Fruit fly (Drosophila melanogaster) whole organism, embryonic: Measurements from ENCODE around the gene CG2681.
A peak's percentile ranks its signal among the peaks of the same experiment; 100 is the strongest.

ENCODE experiments used
- Adf1 ChIP-seq: fragments of 200-800 bp; sonication (Bioruptor generic); IDR thresholded peaks from 2 replicates; pipeline ENCODE4 v1.3.6; 2022; ENCODE audit warnings: missing biosample characterization, missing genetic modification characterization
- BEAF-32 ChIP-seq: fragments of 200-800 bp; sonication (Bioruptor generic); optimal IDR thresholded peaks from 3 replicates; lab custom pipeline; 2017; ENCODE audit warnings: missing biosample characterization, missing genetic modification characterization, mild to moderate bottlenecking, moderate library complexity, missing genetic modification reagents
- CG10267 ChIP-seq: fragments of 200-800 bp; sonication (Bioruptor generic); optimal IDR thresholded peaks from 2 replicates; lab custom pipeline; 2018; ENCODE audit warnings: missing biosample characterization, mild to moderate bottlenecking, missing genetic modification characterization, moderate library complexity
- CG10565 ChIP-seq: fragments of 200-800 bp; sonication (Bioruptor generic); optimal IDR thresholded peaks from 3 replicates; lab custom pipeline; 2016; ENCODE audit warnings: missing biosample characterization, mild to moderate bottlenecking, missing genetic modification characterization
- CG11696 ChIP-seq: fragments of 200-800 bp; sonication (Bioruptor generic); IDR thresholded peaks from 2 replicates; pipeline ENCODE4 v1.3.6; 2022; ENCODE audit warnings: missing biosample characterization, missing genetic modification characterization
- CG12391 ChIP-seq: fragments of 200-800 bp; sonication (Bioruptor generic); optimal IDR thresholded peaks from 3 replicates; lab custom pipeline; 2018; ENCODE audit warnings: missing biosample characterization, mild to moderate bottlenecking, missing genetic modification characterization, moderate library complexity
- CG15269 ChIP-seq: fragments of 200-800 bp; sonication (Bioruptor generic); optimal IDR thresholded peaks from 2 replicates; lab custom pipeline; 2018; ENCODE audit warnings: missing biosample characterization, mild to moderate bottlenecking, missing genetic modification characterization, moderate library complexity
- CG15514 ChIP-seq: fragments of 200-800 bp; sonication (Bioruptor generic); optimal IDR thresholded peaks from 3 replicates; lab custom pipeline; 2017; ENCODE audit warnings: missing biosample characterization, missing genetic modification characterization, mild to moderate bottlenecking, moderate library complexity, missing genetic modification reagents
- CG16813 ChIP-seq: fragments of 200-800 bp; sonication (Bioruptor generic); IDR thresholded peaks from 3 replicates; pipeline ENCODE4 v1.3.6; 2022; ENCODE audit warnings: missing biosample characterization, missing genetic modification characterization; ENCODE audit not compliant: partially characterized antibody
- CG17186 ChIP-seq: fragments of 200-800 bp; sonication (Bioruptor generic); optimal IDR thresholded peaks from 3 replicates; lab custom pipeline; 2017; ENCODE audit warnings: missing biosample characterization, missing genetic modification reagents, missing genetic modification characterization
- CG18262 ChIP-seq: fragments of 200-800 bp; optimal IDR thresholded peaks from 3 replicates; lab custom pipeline; 2019; ENCODE audit warnings: missing biosample characterization, mild to moderate bottlenecking, missing genetic modification characterization, moderate library complexity
- CG2116 ChIP-seq: fragments of 200-800 bp; sonication (Bioruptor generic); optimal IDR thresholded peaks from 3 replicates; lab custom pipeline; 2018; ENCODE audit warnings: missing biosample characterization, mild to moderate bottlenecking, missing genetic modification characterization
- CG2712 ChIP-seq: fragments of 200-800 bp; optimal IDR thresholded peaks from 3 replicates; lab custom pipeline; 2019; ENCODE audit warnings: missing biosample characterization, mild to moderate bottlenecking, missing genetic modification characterization, moderate library complexity
- CG3163 ChIP-seq: fragments of 200-800 bp; sonication (Bioruptor generic); optimal IDR thresholded peaks from 3 replicates; lab custom pipeline; 2016; ENCODE audit warnings: missing biosample characterization, missing genetic modification characterization
- CG33557 ChIP-seq: fragments of 200-800 bp; sonication (Bioruptor generic); optimal IDR thresholded peaks from 2 replicates; lab custom pipeline; 2019; ENCODE audit warnings: missing biosample characterization, mild to moderate bottlenecking, missing genetic modification characterization, moderate library complexity
- CG3407 ChIP-seq: fragments of 200-800 bp; sonication (Bioruptor generic); optimal IDR thresholded peaks from 2 replicates; lab custom pipeline; 2018; ENCODE audit warnings: missing biosample characterization, mild to moderate bottlenecking, missing genetic modification characterization
- CG3995 ChIP-seq: fragments of 200-800 bp; sonication (Bioruptor generic); optimal IDR thresholded peaks from 3 replicates; lab custom pipeline; 2016; ENCODE audit warnings: missing biosample characterization, missing genetic modification characterization
- CG42726 ChIP-seq: fragments of 200-800 bp; sonication (Bioruptor generic); IDR thresholded peaks from 2 replicates; pipeline ENCODE4 v1.3.6; 2022; ENCODE audit warnings: missing biosample characterization, missing genetic modification characterization; ENCODE audit not compliant: partially characterized antibody
- CG6175 ChIP-seq: fragments of 200-800 bp; sonication (Bioruptor generic); IDR thresholded peaks from 3 replicates; pipeline ENCODE4 v1.3.6; 2022; ENCODE audit warnings: missing biosample characterization, missing genetic modification characterization
- CG6654 ChIP-seq: fragments of 200-800 bp; sonication (Bioruptor generic); optimal IDR thresholded peaks from 2 replicates; lab custom pipeline; 2017; ENCODE audit warnings: missing biosample characterization, mild to moderate bottlenecking, missing genetic modification characterization
- CG6765 ChIP-seq: fragments of 200-800 bp; sonication (Bioruptor generic); optimal IDR thresholded peaks from 3 replicates; lab custom pipeline; 2017; ENCODE audit warnings: missing biosample characterization, mild to moderate bottlenecking, missing genetic modification characterization
- CG8478 ChIP-seq: fragments of >200 bp; optimal IDR thresholded peaks from 2 replicates; lab custom pipeline; 2018
- CG9215 ChIP-seq: fragments of 200-800 bp; sonication (Bioruptor generic); IDR thresholded peaks from 2 replicates; pipeline ENCODE4 v1.3.6; 2022; ENCODE audit warnings: missing biosample characterization, missing genetic modification characterization
- Chrac-16 ChIP-seq: fragments of 200-800 bp; sonication (Bioruptor generic); optimal IDR thresholded peaks from 3 replicates; lab custom pipeline; 2016; ENCODE audit warnings: missing biosample characterization, missing genetic modification characterization
- E2f2 ChIP-seq: fragments of 200-800 bp; sonication (Bioruptor generic); IDR thresholded peaks from 2 replicates; pipeline ENCODE4 v1.3.6; 2022; ENCODE audit warnings: missing biosample characterization, missing genetic modification characterization
- HLHmδ ChIP-seq: fragments of 200-800 bp; sonication (Bioruptor generic); optimal IDR thresholded peaks from 2 replicates; lab custom pipeline; 2018; ENCODE audit warnings: missing biosample characterization, mild to moderate bottlenecking, missing genetic modification characterization, moderate library complexity
- MESR4 ChIP-seq: fragments of 200-800 bp; sonication (Bioruptor generic); optimal IDR thresholded peaks from 2 replicates; lab custom pipeline; 2018; ENCODE audit warnings: missing biosample characterization, mild to moderate bottlenecking, missing genetic modification characterization, moderate library complexity
- Meics ChIP-seq: fragments of 200-800 bp; sonication (Bioruptor generic); optimal IDR thresholded peaks from 2 replicates; lab custom pipeline; 2017; ENCODE audit warnings: missing biosample characterization, mild to moderate bottlenecking, missing genetic modification characterization
- Mes4 ChIP-seq: fragments of 200-800 bp; sonication (Bioruptor generic); optimal IDR thresholded peaks from 2 replicates; lab custom pipeline; 2016; ENCODE audit warnings: missing biosample characterization, missing genetic modification characterization
- Nf-YA ChIP-seq: fragments of 200-800 bp; sonication (Bioruptor generic); IDR thresholded peaks from 2 replicates; pipeline ENCODE4 v1.3.6; 2022; ENCODE audit warnings: missing biosample characterization, missing genetic modification characterization
- Opbp ChIP-seq: fragments of 200-800 bp; sonication (Bioruptor generic); IDR thresholded peaks from 3 replicates; pipeline ENCODE4 v1.3.6; 2022; ENCODE audit warnings: missing biosample characterization, missing genetic modification characterization; ENCODE audit not compliant: partially characterized antibody
- Scr ChIP-seq: fragments of 200-800 bp; sonication (Bioruptor generic); IDR thresholded peaks from 2 replicates; pipeline ENCODE4 v1.3.6; 2022; ENCODE audit warnings: missing biosample characterization, missing genetic modification characterization; ENCODE audit not compliant: partially characterized antibody
- Sry-β ChIP-seq: fragments of 200-800 bp; sonication (Bioruptor generic); optimal IDR thresholded peaks from 2 replicates; lab custom pipeline; 2018; ENCODE audit warnings: missing biosample characterization, mild to moderate bottlenecking, missing genetic modification characterization, moderate library complexity
- Sry-δ ChIP-seq: fragments of 200-800 bp; sonication (Bioruptor generic); optimal IDR thresholded peaks from 2 replicates; lab custom pipeline; 2016; ENCODE audit warnings: missing biosample characterization, missing genetic modification characterization
- YL-1 ChIP-seq: fragments of 200-800 bp; sonication (Bioruptor generic); optimal IDR thresholded peaks from 3 replicates; lab custom pipeline; 2017; ENCODE audit warnings: missing biosample characterization, mild to moderate bottlenecking, missing genetic modification characterization
- amos ChIP-seq: fragments of 200-800 bp; sonication (Bioruptor generic); IDR thresholded peaks from 2 replicates; pipeline ENCODE4 v1.3.6; 2022; ENCODE audit warnings: missing biosample characterization, missing genetic modification characterization; ENCODE audit not compliant: partially characterized antibody
- aop ChIP-seq: fragments of 200-800 bp; sonication (Bioruptor generic); IDR thresholded peaks from 2 replicates; pipeline ENCODE4 v1.3.6; 2022; ENCODE audit warnings: missing biosample characterization, missing genetic modification characterization
- bbx ChIP-seq: fragments of 200-800 bp; sonication (Bioruptor generic); IDR thresholded peaks from 2 replicates; pipeline ENCODE4 v1.3.6; 2022; ENCODE audit warnings: missing biosample characterization, missing genetic modification characterization; ENCODE audit not compliant: partially characterized antibody
- ham ChIP-seq: fragments of 200-800 bp; sonication (Bioruptor generic); IDR thresholded peaks from 2 replicates; pipeline ENCODE4 v1.3.6; 2022; ENCODE audit warnings: missing biosample characterization, missing genetic modification characterization
- hbn ChIP-seq: fragments of 200-800 bp; sonication (Bioruptor generic); IDR thresholded peaks from 2 replicates; pipeline ENCODE4 v1.3.6; 2022; ENCODE audit warnings: missing biosample characterization, missing genetic modification characterization; ENCODE audit not compliant: partially characterized antibody
- inv ChIP-seq: fragments of 200-800 bp; sonication (Bioruptor generic); IDR thresholded peaks from 2 replicates; pipeline ENCODE4 v1.3.6; 2022; ENCODE audit warnings: missing biosample characterization, missing genetic modification characterization; ENCODE audit not compliant: partially characterized antibody
- kni ChIP-seq: fragments of 200-800 bp; sonication (Bioruptor generic); optimal IDR thresholded peaks from 3 replicates; lab custom pipeline; 2017; ENCODE audit warnings: mild to moderate bottlenecking, missing biosample characterization, missing genetic modification reagents, missing genetic modification characterization
- mam ChIP-seq: fragments of 200-800 bp; sonication (Bioruptor generic); optimal IDR thresholded peaks from 3 replicates; lab custom pipeline; 2016; ENCODE audit warnings: missing biosample characterization, missing genetic modification characterization
- pfk ChIP-seq: fragments of 200-800 bp; sonication (Bioruptor generic); optimal IDR thresholded peaks from 2 replicates; lab custom pipeline; 2018; ENCODE audit warnings: missing biosample characterization, mild to moderate bottlenecking, missing genetic modification characterization, moderate library complexity
- pzg ChIP-seq: fragments of 200-800 bp; sonication (Bioruptor generic); optimal IDR thresholded peaks from 3 replicates; lab custom pipeline; 2018; ENCODE audit warnings: missing biosample characterization, mild to moderate bottlenecking, missing genetic modification characterization, moderate library complexity
- row ChIP-seq: fragments of 200-800 bp; sonication (Bioruptor generic); IDR thresholded peaks from 3 replicates; pipeline ENCODE4 v1.3.6; 2022; ENCODE audit warnings: missing biosample characterization, missing genetic modification characterization
- run ChIP-seq: fragments of 200-800 bp; sonication (Bioruptor generic); optimal IDR thresholded peaks from 3 replicates; lab custom pipeline; 2018; ENCODE audit warnings: missing biosample characterization, mild to moderate bottlenecking, missing genetic modification characterization
- stwl ChIP-seq: fragments of 200-800 bp; sonication (Bioruptor generic); optimal IDR thresholded peaks from 3 replicates; lab custom pipeline; 2018; ENCODE audit warnings: missing biosample characterization, mild to moderate bottlenecking, missing genetic modification characterization, moderate library complexity
- trem ChIP-seq: fragments of 200-800 bp; optimal IDR thresholded peaks from 3 replicates; lab custom pipeline; 2019; ENCODE audit warnings: missing biosample characterization, mild to moderate bottlenecking, missing genetic modification characterization, moderate library complexity
- vvl ChIP-seq: fragments of 200-800 bp; sonication (Bioruptor generic); IDR thresholded peaks from 2 replicates; pipeline ENCODE4 v1.3.6; 2022; ENCODE audit warnings: missing biosample characterization, missing genetic modification characterization

Gene CG2681

DNA sequence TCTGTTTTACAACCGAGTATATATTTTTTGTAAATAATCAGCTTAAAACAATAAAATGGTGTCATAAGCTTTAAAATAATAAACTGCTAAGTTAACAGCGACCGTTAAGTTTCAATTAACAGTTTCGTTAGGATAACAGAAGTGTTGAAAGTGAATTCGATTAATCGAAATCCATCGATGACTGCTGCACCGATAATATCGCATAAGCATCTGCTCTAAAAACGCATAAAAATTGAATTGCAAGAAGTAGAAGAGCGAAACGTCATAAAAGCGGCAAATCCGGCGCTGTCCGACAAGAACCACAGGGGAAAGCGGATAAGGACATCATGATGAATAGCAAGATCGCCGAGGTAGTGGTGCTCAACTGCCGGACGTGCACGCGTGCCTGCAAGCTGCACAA is 19.0 kb downstream of the CG2681 start, which contains the start of gene dwg:
Gene dwg (plus strand): TSS at position 193 of the 400 bp plus-strand sequence.
- TF ChIP-seq CG15269 (no peak), row (GFP tag; lab: Robert Waterston, UW) (peak; percentile 17; the same call in 1 of the 3 replicates), CG42726 (GFP tag; lab: Robert Waterston, UW) (peak; percentile 66; the same call in 1 of the 2 replicates), Opbp (GFP tag; lab: Robert Waterston, UW) (peak; percentile 82; the same call in 2 of the 3 replicates), CG9215 (GFP tag; lab: Robert Waterston, UW) (no peak), Chrac-16 (GFP tag; lab: Kevin White, UChicago) (no peak), CG2712 (tag; lab: Kevin White, UChicago) (no peak), CG6175 (GFP tag; lab: Robert Waterston, UW) (no peak), amos (peak; percentile 89), Meics (no peak), vvl (GFP tag; lab: Robert Waterston, UW) (no peak), Sry-δ (peak; percentile 79), Scr (GFP tag; lab: Robert Waterston, UW) (peak; percentile 82), CG2116 (GFP tag; lab: Kevin White, UChicago) (peak; percentile 38), YL-1 (GFP tag; lab: Kevin White, UChicago) (peak; percentile 30), hbn (GFP tag; lab: Robert Waterston, UW) (peak; percentile 83), CG3163 (no peak), trem (tag; lab: Kevin White, UChicago) (peak; percentile 36), bbx (GFP tag; lab: Robert Waterston, UW) (peak; percentile 90), CG6654 (GFP tag; lab: Kevin White, UChicago) (no peak), CG17186 (GFP tag; lab: Kevin White, UChicago) (peak; percentile 53), aop (GFP tag; lab: Robert Waterston, UW) (no peak), ham (GFP tag; lab: Robert Waterston, UW) (no peak), CG3407 (GFP tag; lab: Kevin White, UChicago) (no peak), mam (GFP tag; lab: Kevin White, UChicago) (no peak), pzg (peak; percentile 53), inv (GFP tag; lab: Robert Waterston, UW) (peak; percentile 65), CG12391 (no peak), CG10565 (GFP tag; lab: Kevin White, UChicago) (no peak), CG6765 (no peak), MESR4 (peak; percentile 66), BEAF-32 (peak; percentile 79), E2f2 (GFP tag; lab: Robert Waterston, UW) (peak; percentile 54), HLHmδ (GFP tag; lab: Kevin White, UChicago) (no peak), CG8478 (no peak), Adf1 (GFP tag; lab: Robert Waterston, UW) (no peak), CG11696 (GFP tag; lab: Robert Waterston, UW) (no peak), CG16813 (GFP tag; lab: Robert Waterston, UW) (peak; percentile 72), CG3995 (GFP tag; lab: Kevin White, UChicago) (peak; percentile 67), run (no peak), CG33557 (no peak), CG18262 (tag; lab: Kevin White, UChicago) (no peak), Mes4 (GFP tag; lab: Kevin White, UChicago) (no peak), pfk (no peak), kni (no peak), stwl (tag; lab: Kevin White, UChicago) (peak; percentile 59), CG15514 (GFP tag; lab: Kevin White, UChicago) (peak; percentile 57), Sry-β (peak; percentile 4), CG10267 (tag; lab: Kevin White, UChicago) (peak; percentile 36), Nf-YA (GFP tag; lab: Robert Waterston, UW) (no peak)
